Worm (Caenorhabditis elegans) whole organism, late embryonic: ENCODE data around the gene F48F7.6.
A peak's percentile ranks its signal among the peaks of the same experiment; 100 is the strongest.

Source experiments
- C08G9.2 ChIP-seq: sonication (generic microtip); optimal IDR thresholded peaks from 2 replicates; lab custom pipeline; 2016; ENCODE audit warnings: mild to moderate bottlenecking, missing genetic modification characterization, moderate library complexity, missing compliant biosample characterization
- F13H6.1 ChIP-seq: sonication (generic microtip); optimal IDR thresholded peaks from 2 replicates; lab custom pipeline; 2016; ENCODE audit warnings: missing genetic modification characterization, missing compliant biosample characterization
- K09A11.1 ChIP-seq: sonication (generic microtip); optimal IDR thresholded peaks from 2 replicates; lab custom pipeline; 2017; ENCODE audit warnings: antibody characterized with exemption, mild to moderate bottlenecking, missing genetic modification characterization, missing compliant biosample characterization; ENCODE audit not compliant: insufficient read depth
- ama-1 ChIP-seq: fragments of 150-350 bp; optimal IDR thresholded peaks from 2 replicates; lab custom pipeline; 2014
- ceh-18 ChIP-seq: sonication (generic microtip); optimal IDR thresholded peaks from 2 replicates; lab custom pipeline; 2016; ENCODE audit warnings: missing genetic modification characterization, missing compliant biosample characterization
- ceh-2 ChIP-seq: sonication (generic microtip); optimal IDR thresholded peaks from 2 replicates; lab custom pipeline; 2016; ENCODE audit warnings: missing genotype, missing genetic modification characterization, missing compliant biosample characterization
- ceh-30 ChIP-seq: fragments of 150-350 bp; optimal IDR thresholded peaks from 2 replicates; lab custom pipeline; 2014; ENCODE audit warnings: missing biosample characterization, missing genetic modification characterization
- ceh-31 ChIP-seq: sonication (generic microtip); optimal IDR thresholded peaks from 2 replicates; lab custom pipeline; 2016; ENCODE audit warnings: missing genetic modification characterization, missing compliant biosample characterization
- ceh-34 ChIP-seq: sonication (generic microtip); optimal IDR thresholded peaks from 2 replicates; lab custom pipeline; 2016; ENCODE audit warnings: mild to moderate bottlenecking, missing genetic modification characterization, missing compliant biosample characterization
- ceh-45 ChIP-seq: fragments of 200-800 bp; sonication (Bioruptor generic); IDR thresholded peaks from 2 replicates; pipeline ENCODE4 v1.3.6; 2022; ENCODE audit warnings: missing genetic modification reagents, missing genetic modification characterization, missing compliant biosample characterization
- ceh-9 ChIP-seq: sonication (generic microtip); optimal IDR thresholded peaks from 2 replicates; lab custom pipeline; 2016; ENCODE audit warnings: mild to moderate bottlenecking, missing genetic modification characterization, inconsistent platforms, missing compliant biosample characterization
- che-1 ChIP-seq: sonication (generic microtip); optimal IDR thresholded peaks from 2 replicates; lab custom pipeline; 2016; ENCODE audit warnings: mild to moderate bottlenecking, missing genetic modification characterization, missing compliant biosample characterization
- elt-2 ChIP-seq: sonication (generic microtip); optimal IDR thresholded peaks from 2 replicates; lab custom pipeline; 2016; ENCODE audit warnings: missing genetic modification reagents, missing genetic modification characterization, missing compliant biosample characterization
- ets-4 ChIP-seq: sonication (generic microtip); optimal IDR thresholded peaks from 2 replicates; lab custom pipeline; 2016; ENCODE audit warnings: missing genetic modification characterization, missing compliant biosample characterization
- fax-1 ChIP-seq: sonication (generic microtip); optimal IDR thresholded peaks from 2 replicates; lab custom pipeline; 2016; ENCODE audit warnings: missing genotype, missing genetic modification characterization, missing compliant biosample characterization
- fkh-10 ChIP-seq: fragments of 150-350 bp; optimal IDR thresholded peaks from 2 replicates; lab custom pipeline; 2014; ENCODE audit warnings: missing biosample characterization, missing genetic modification reagents, missing genetic modification characterization
- gmeb-2 ChIP-seq: sonication (generic microtip); optimal IDR thresholded peaks from 2 replicates; lab custom pipeline; 2016; ENCODE audit warnings: missing genetic modification characterization, inconsistent platforms, missing compliant biosample characterization
- hlh-13 ChIP-seq: fragments of 200-800 bp; sonication (Bioruptor generic); optimal IDR thresholded peaks from 2 replicates; lab custom pipeline; 2018; ENCODE audit warnings: mild to moderate bottlenecking, missing genetic modification characterization, missing compliant biosample characterization
- hlh-30 ChIP-seq: sonication (generic microtip); optimal IDR thresholded peaks from 2 replicates; lab custom pipeline; 2017; ENCODE audit warnings: antibody characterized with exemption, missing genetic modification characterization, missing compliant biosample characterization; ENCODE audit not compliant: insufficient read depth
- hlh-6 ChIP-seq: sonication (generic microtip); optimal IDR thresholded peaks from 2 replicates; lab custom pipeline; 2016; ENCODE audit warnings: missing genotype, missing genetic modification characterization, missing compliant biosample characterization
- lim-6 ChIP-seq: sonication (generic microtip); optimal IDR thresholded peaks from 2 replicates; lab custom pipeline; 2016; ENCODE audit warnings: missing genetic modification characterization, missing compliant biosample characterization
- lin-11 ChIP-seq: fragments of 200-800 bp; sonication (Bioruptor generic); optimal IDR thresholded peaks from 2 replicates; lab custom pipeline; 2018; ENCODE audit warnings: mild to moderate bottlenecking, missing genetic modification characterization, missing compliant biosample characterization
- mec-3 ChIP-seq: sonication (generic microtip); optimal IDR thresholded peaks from 2 replicates; lab custom pipeline; 2016; ENCODE audit warnings: borderline replicate concordance, missing genetic modification characterization, missing compliant biosample characterization
- nfya-1 ChIP-seq: sonication (generic microtip); optimal IDR thresholded peaks from 2 replicates; lab custom pipeline; 2017; ENCODE audit warnings: missing genetic modification characterization, mild to moderate bottlenecking, missing compliant biosample characterization, antibody characterized with exemption, moderate library complexity
- npax-4 ChIP-seq: sonication (generic microtip); optimal IDR thresholded peaks from 2 replicates; lab custom pipeline; 2016; ENCODE audit warnings: missing genetic modification characterization, missing compliant biosample characterization
- pag-3 ChIP-seq: sonication (generic microtip); optimal IDR thresholded peaks from 2 replicates; lab custom pipeline; 2016; ENCODE audit warnings: missing compliant biosample characterization, missing genetic modification characterization, borderline replicate concordance
- pat-9 ChIP-seq: fragments of 200-800 bp; sonication (Bioruptor generic); optimal IDR thresholded peaks from 2 replicates; lab custom pipeline; 2018; ENCODE audit warnings: mild to moderate bottlenecking, missing genetic modification characterization, moderate library complexity, missing compliant biosample characterization
- pax-1 ChIP-seq: fragments of 150-350 bp; optimal IDR thresholded peaks from 2 replicates; lab custom pipeline; 2014; ENCODE audit warnings: missing biosample characterization, missing genetic modification characterization
- pqm-1 ChIP-seq: sonication (generic microtip); optimal IDR thresholded peaks from 2 replicates; lab custom pipeline; 2016; ENCODE audit warnings: missing genetic modification characterization, missing compliant biosample characterization
- sdc-2 ChIP-seq: sonication (generic microtip); optimal IDR thresholded peaks from 2 replicates; lab custom pipeline; 2016; ENCODE audit warnings: missing genotype, missing genetic modification characterization, missing compliant biosample characterization
- tbx-2 ChIP-seq: sonication (generic microtip); optimal IDR thresholded peaks from 2 replicates; lab custom pipeline; 2016; ENCODE audit warnings: missing genetic modification characterization, missing compliant biosample characterization
- tbx-7 ChIP-seq: sonication (generic microtip); optimal IDR thresholded peaks from 2 replicates; lab custom pipeline; 2016; ENCODE audit warnings: missing genotype, missing genetic modification characterization, missing compliant biosample characterization
- unc-42 ChIP-seq: sonication (generic microtip); optimal IDR thresholded peaks from 2 replicates; lab custom pipeline; 2016; ENCODE audit warnings: missing genotype, missing genetic modification characterization, missing compliant biosample characterization
- unc-55 ChIP-seq: sonication (generic microtip); optimal IDR thresholded peaks from 2 replicates; lab custom pipeline; 2017; ENCODE audit warnings: missing biosample characterization, missing genetic modification reagents, missing genetic modification characterization

Gene F48F7.6

DNA sequence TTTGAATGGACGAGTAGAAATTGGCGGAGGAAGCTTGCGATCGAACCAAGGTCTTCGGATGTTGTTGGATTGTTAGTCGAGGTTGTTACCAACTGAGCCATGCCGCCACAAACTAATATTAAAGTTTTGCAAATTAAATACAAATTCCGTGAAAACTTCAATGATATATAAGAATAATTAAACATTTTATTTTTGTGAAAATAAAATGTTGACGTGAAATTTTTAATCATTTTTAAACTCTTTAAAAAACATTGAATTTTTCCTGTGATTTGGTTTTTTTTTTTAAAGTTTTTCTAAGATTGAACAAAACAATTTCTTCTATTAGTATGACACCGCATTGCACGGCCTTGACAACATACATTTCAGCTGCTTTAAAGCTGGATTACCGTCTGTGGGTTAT lies 13.1 kb downstream of the F48F7.6 start, which contains the start of gene C31E10.11:
C31E10.11 (minus strand) TSS at position 101 of the 400 bp plus-strand sequence.
- TF ChIP-seq ceh-9 (tag; lab: Kevin White, UChicago) = no peak
- no peak for TF ChIP-seq hlh-6 (tag; lab: Kevin White, UChicago)
- TF ChIP-seq ceh-45 (GFP tag; lab: Robert Waterston, UW) = no peak
- TF ChIP-seq npax-4 (tag; lab: Kevin White, UChicago) = no peak
- no peak for TF ChIP-seq ceh-31 (tag; lab: Kevin White, UChicago)
- TF ChIP-seq lin-11 (tag; lab: Kevin White, UChicago) = no peak
- no peak for TF ChIP-seq pax-1

DNA sequence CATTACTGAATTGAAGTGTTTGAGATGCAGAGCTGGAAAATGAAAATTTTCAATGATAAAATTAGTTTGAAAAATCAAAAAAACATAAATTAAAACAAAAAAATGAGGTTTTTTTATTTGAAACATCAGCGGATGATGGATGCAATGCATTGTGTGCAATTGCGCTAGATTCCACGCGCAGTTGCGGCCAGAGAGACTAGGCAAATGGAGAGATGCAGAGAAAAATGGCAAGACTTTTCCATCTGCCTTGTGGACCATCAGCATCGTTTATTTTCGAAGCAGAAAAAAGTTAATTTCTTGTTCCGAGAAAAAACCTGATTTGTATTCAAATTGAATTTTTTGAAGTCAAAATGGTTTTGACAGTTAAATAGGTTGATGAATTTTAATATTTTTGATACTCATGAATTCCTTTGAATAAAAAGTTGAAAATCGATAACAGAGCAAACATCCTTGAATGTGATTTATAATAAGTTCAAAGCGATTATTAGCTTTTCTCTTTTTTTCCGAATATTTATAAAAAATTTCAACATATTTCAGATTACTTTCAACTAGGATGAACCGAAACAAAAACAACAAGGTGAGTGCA lies 18.3 kb downstream of the F48F7.6 start, which contains the start of the genes C31E10.5 and C31E10.6:
C31E10.5 (minus strand) TSS at position 32 of the 586 bp plus-strand sequence.
C31E10.6 (plus strand) TSS at position 536 of the 586 bp plus-strand sequence.
- TF ChIP-seq ceh-34 (peak; percentile 9), ceh-31 (tag; lab: Kevin White, UChicago) (peak; percentile 28), elt-2 (tag; lab: Kevin White, UChicago) (peak; percentile 62), nfya-1 (peak; percentile 57), unc-42 (tag; lab: Kevin White, UChicago) (peak; percentile 7), sdc-2 (tag; lab: Kevin White, UChicago) (no peak), tbx-2 (tag; lab: Kevin White, UChicago) (peak; percentile 19), pqm-1 (tag; lab: Kevin White, UChicago) (no peak), ceh-18 (tag; lab: Kevin White, UChicago) (no peak), unc-55 (GFP tag; lab: Kevin White, UChicago) (peak; percentile 79)
- TF ChIP-seq, all 69 proteins: peak for 7

DNA sequence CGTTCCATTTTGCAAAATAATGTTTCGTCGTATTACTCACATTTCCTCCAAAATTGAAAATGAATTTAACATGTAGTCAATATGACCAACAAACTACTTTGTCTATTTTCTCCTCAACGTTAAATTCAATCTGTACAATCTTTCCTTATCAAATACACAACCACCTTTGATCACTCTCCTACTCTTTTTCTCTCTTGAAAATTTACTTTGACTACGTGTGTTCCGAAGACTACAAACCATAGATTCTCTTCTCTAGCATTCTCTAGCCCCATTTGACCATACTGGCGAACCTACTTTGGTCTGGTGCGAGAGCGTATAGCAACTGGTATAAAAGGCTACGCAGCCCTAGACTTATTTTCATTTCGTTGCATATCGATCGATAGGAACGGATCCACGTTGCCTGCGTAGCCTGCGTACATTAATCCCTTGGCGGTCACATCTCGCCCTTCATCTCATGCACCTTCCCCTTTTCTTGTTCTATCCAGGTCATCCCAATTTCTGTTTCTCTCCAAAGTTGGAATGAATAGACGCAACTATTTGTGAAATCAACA lies 22.6 kb downstream of the F48F7.6 start:
- TF ChIP-seq K09A11.1 (tag; lab: Kevin White, UChicago) = no peak
- TF ChIP-seq che-1 = no peak
- TF ChIP-seq hlh-13 = no peak
- no peak for TF ChIP-seq ama-1
- no peak for TF ChIP-seq lim-6 (tag; lab: Kevin White, UChicago)
- no peak for TF ChIP-seq tbx-7 (tag; lab: Kevin White, UChicago)
- no peak for TF ChIP-seq pat-9 (tag; lab: Kevin White, UChicago)
- no peak for TF ChIP-seq fkh-10
- no peak for TF ChIP-seq fax-1 (tag; lab: Kevin White, UChicago)
- no peak for TF ChIP-seq ceh-2
- no peak for TF ChIP-seq ceh-9 (tag; lab: Kevin White, UChicago)
- no peak for TF ChIP-seq hlh-30
- TF ChIP-seq mec-3 = no peak
- TF ChIP-seq C08G9.2 = no peak
- TF ChIP-seq ceh-34 = no peak
- TF ChIP-seq elt-2 (tag; lab: Kevin White, UChicago) = no peak

DNA sequence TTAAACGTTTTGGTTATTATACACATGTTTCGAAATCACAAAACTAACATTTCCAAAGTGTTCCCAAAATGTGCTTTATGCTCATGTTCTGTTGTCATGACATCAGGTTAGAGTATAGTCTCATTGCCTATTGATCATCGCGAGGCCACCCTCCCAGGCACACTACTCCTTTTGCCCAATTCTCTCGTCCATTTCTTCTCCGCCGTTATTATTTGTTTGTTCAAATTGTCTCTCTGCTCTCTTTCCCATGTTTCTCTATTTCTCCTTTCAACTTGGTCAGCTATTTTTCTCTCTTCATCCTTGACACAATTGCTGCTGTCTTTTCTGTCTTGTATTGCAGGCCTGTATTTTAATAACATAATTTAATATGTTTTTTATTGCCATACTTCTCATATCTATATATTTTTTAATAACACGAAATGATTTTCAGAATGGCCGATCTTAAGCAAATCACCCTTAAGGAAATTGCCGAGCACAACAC lies 23.9 kb downstream of the F48F7.6 start, which contains the start of gene cytb-5.1:
cytb-5.1 (plus strand) TSS at position 431 of the 481 bp plus-strand sequence.
- TF ChIP-seq ets-4 (tag; lab: Kevin White, UChicago) (no peak), lin-11 (tag; lab: Kevin White, UChicago) (no peak), tbx-2 (tag; lab: Kevin White, UChicago) (peak; percentile 7), hlh-6 (tag; lab: Kevin White, UChicago) (no peak)

DNA sequence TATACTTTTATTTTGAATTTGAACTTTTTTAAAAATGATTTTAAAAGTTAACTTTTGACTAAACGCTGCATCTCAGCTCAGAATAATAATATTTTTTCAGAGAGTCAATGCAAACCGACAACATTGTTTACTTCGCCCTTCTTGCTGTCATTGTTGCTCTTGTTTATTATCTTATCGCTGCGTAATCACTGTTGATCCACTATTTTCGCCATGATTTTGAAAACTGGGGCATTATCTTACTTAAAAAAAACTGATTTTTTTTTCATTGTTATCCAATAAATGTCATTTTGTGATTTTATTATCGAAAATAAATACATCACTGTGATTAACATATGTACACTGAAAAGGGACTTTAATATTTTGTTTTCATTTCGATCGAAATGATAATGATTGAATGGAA lies 25.1 kb downstream of the F48F7.6 start:
- TF ChIP-seq ama-1 (no peak), F13H6.1 (no peak), pqm-1 (tag; lab: Kevin White, UChicago) (no peak), pag-3 (tag; lab: Kevin White, UChicago) (no peak), gmeb-2 (no peak), C08G9.2 (no peak), ceh-30 (tag; lab: Kevin White, UChicago) (no peak)
